Worm (Caenorhabditis elegans) whole organism, L4 larva: ENCODE data around the gene aff-1.

Source experiments
- F26F4.8 ChIP-seq: fragments of 200-800 bp; sonication (Bioruptor generic); conservative IDR thresholded peaks from 2 replicates; pipeline ENCODE4 v1.3.6; 2022; ENCODE audit warnings: missing genetic modification characterization, missing compliant biosample characterization
- F49E8.2 ChIP-seq: sonication (generic microtip); optimal IDR thresholded peaks from 2 replicates; lab custom pipeline; 2016; ENCODE audit warnings: missing compliant biosample characterization, mild to moderate bottlenecking, missing genetic modification characterization, borderline replicate concordance
- aha-1 ChIP-seq: fragments of 150-350 bp; peaks from one replicate; lab custom pipeline; 2014; ENCODE audit warnings: missing biosample characterization, missing genetic modification characterization
- ama-1 ChIP-seq: fragments of 150-350 bp; optimal IDR thresholded peaks from 2 replicates; lab custom pipeline; 2014; ENCODE audit warnings: inconsistent platforms, mixed read lengths
- attf-4 ChIP-seq: sonication (generic microtip); optimal IDR thresholded peaks from 3 replicates; lab custom pipeline; 2017; ENCODE audit warnings: missing biosample characterization, missing genetic modification characterization
- ctbp-1 ChIP-seq: fragments of 200-800 bp; sonication (Bioruptor generic); IDR thresholded peaks from 2 replicates; pipeline ENCODE4 v1.3.6; 2022; ENCODE audit warnings: missing genetic modification reagents, missing genetic modification characterization, missing compliant biosample characterization
- dmd-6 ChIP-seq: fragments of 200-800 bp; sonication (Bioruptor generic); IDR thresholded peaks from 2 replicates; pipeline ENCODE4 v1.3.6; 2022; ENCODE audit warnings: missing genetic modification reagents, missing genetic modification characterization, missing compliant biosample characterization
- duxl-1 ChIP-seq: sonication (generic microtip); optimal IDR thresholded peaks from 2 replicates; lab custom pipeline; 2016; ENCODE audit warnings: mild to moderate bottlenecking, missing genetic modification characterization, moderate library complexity, missing compliant biosample characterization; ENCODE audit not compliant: poor library complexity
- dve-1 ChIP-seq: sonication (generic microtip); optimal IDR thresholded peaks from 2 replicates; lab custom pipeline; 2017; ENCODE audit warnings: antibody characterized with exemption, mild to moderate bottlenecking, missing genetic modification characterization, missing compliant biosample characterization; ENCODE audit not compliant: insufficient read depth
- egl-43 ChIP-seq: fragments of 200-800 bp; sonication (Bioruptor generic); IDR thresholded peaks from 2 replicates; pipeline ENCODE4 v1.3.6; 2022; ENCODE audit warnings: missing genetic modification reagents, missing genetic modification characterization, missing compliant biosample characterization
- hlh-11 ChIP-seq: fragments of 200-800 bp; sonication (Bioruptor generic); optimal IDR thresholded peaks from 2 replicates; lab custom pipeline; 2018; ENCODE audit warnings: mild to moderate bottlenecking, missing genetic modification characterization, missing compliant biosample characterization
- hlh-30 ChIP-seq: sonication (generic microtip); optimal IDR thresholded peaks from 2 replicates; lab custom pipeline; 2017; ENCODE audit warnings: antibody characterized with exemption, mild to moderate bottlenecking, missing genetic modification characterization, missing compliant biosample characterization; ENCODE audit not compliant: insufficient read depth
- jun-1 ChIP-seq: fragments of 150-350 bp; optimal IDR thresholded peaks from 2 replicates; lab custom pipeline; 2014; ENCODE audit warnings: missing biosample characterization, missing genetic modification reagents, missing genetic modification characterization
- lim-7 ChIP-seq: fragments of 200-800 bp; sonication (Bioruptor generic); IDR thresholded peaks from 2 replicates; pipeline ENCODE4 v1.3.6; 2022; ENCODE audit warnings: missing genetic modification characterization, missing compliant biosample characterization
- lin-38 ChIP-seq: fragments of 200-800 bp; sonication (Bioruptor generic); IDR thresholded peaks from 2 replicates; pipeline ENCODE4 v1.3.6; 2022; ENCODE audit warnings: missing genetic modification reagents, missing genetic modification characterization, missing compliant biosample characterization
- lsy-2 ChIP-seq, 2 experiments: fragments of 150-350 bp in 1 of 2; sonication (generic microtip) in 1 of 2; optimal IDR thresholded peaks; 2 replicates each; lab custom pipeline; 2014 to 2017; ENCODE audit warnings: missing biosample characterization in 2 of 2, missing genetic modification characterization in 2 of 2
- madf-5 ChIP-seq, 2 experiments: fragments of 200-800 bp; sonication (Bioruptor generic); IDR thresholded peaks; 2 replicates each; pipeline ENCODE4 v1.3.6; 2022; ENCODE audit warnings: missing compliant biosample characterization in 2 of 2, missing genetic modification characterization in 2 of 2
- mdl-1 ChIP-seq, 2 experiments: fragments of 150-350 bp in 1 of 2; sonication (generic microtip) in 1 of 2; optimal IDR thresholded peaks; 2 replicates each; lab custom pipeline; 2014 to 2017; ENCODE audit warnings: missing biosample characterization in 2 of 2, missing genetic modification characterization in 2 of 2
- mep-1 ChIP-seq: fragments of 150-350 bp; sonication (generic microtip); optimal IDR thresholded peaks from 3 replicates; lab custom pipeline; 2014; ENCODE audit warnings: missing biosample characterization, missing genetic modification characterization
- mes-2 ChIP-seq: sonication (generic microtip); optimal IDR thresholded peaks from 2 replicates; lab custom pipeline; 2016; ENCODE audit warnings: missing genotype, mild to moderate bottlenecking, missing genetic modification characterization, missing compliant biosample characterization; ENCODE audit not compliant: poor library complexity, severe bottlenecking
- mxl-3 ChIP-seq: fragments of 200-800 bp; sonication (Bioruptor generic); optimal IDR thresholded peaks from 2 replicates; lab custom pipeline; 2018; ENCODE audit warnings: mild to moderate bottlenecking, missing genetic modification characterization, missing compliant biosample characterization
- nhr-10 ChIP-seq: fragments of 150-350 bp; optimal IDR thresholded peaks from 2 replicates; lab custom pipeline; 2014; ENCODE audit warnings: missing biosample characterization, missing genetic modification characterization
- nhr-102 ChIP-seq: sonication (generic microtip); optimal IDR thresholded peaks from 2 replicates; lab custom pipeline; 2016; ENCODE audit warnings: mild to moderate bottlenecking, missing genetic modification characterization, moderate library complexity, missing compliant biosample characterization
- nhr-28 ChIP-seq: fragments of 150-350 bp; optimal IDR thresholded peaks from 2 replicates; lab custom pipeline; 2014; ENCODE audit warnings: missing biosample characterization, missing genetic modification characterization
- nhr-41 ChIP-seq: fragments of 200-800 bp; sonication (Bioruptor generic); IDR thresholded peaks from 2 replicates; pipeline ENCODE4 v1.3.6; 2022; ENCODE audit warnings: missing genetic modification reagents, missing genetic modification characterization, missing compliant biosample characterization
- nhr-42 ChIP-seq: fragments of 200-800 bp; sonication (Bioruptor generic); IDR thresholded peaks from 2 replicates; pipeline ENCODE4 v1.3.6; 2022; ENCODE audit warnings: missing genetic modification characterization, missing compliant biosample characterization
- nhr-6 ChIP-seq: fragments of 150-350 bp; optimal IDR thresholded peaks from 2 replicates; lab custom pipeline; 2014; ENCODE audit warnings: missing biosample characterization, missing genetic modification characterization
- pha-4 ChIP-seq, 2 experiments: fragments of 150-350 bp in 1 of 2; fragments of 200-800 bp in 1 of 2; sonication (Bioruptor generic) in 1 of 2; IDR thresholded peaks in 1 of 2; optimal IDR thresholded peaks in 1 of 2; 2 replicates each; pipeline versions ENCODE4 v1.3.6 to Lab custom; 2014 to 2022; ENCODE audit warnings: missing genetic modification characterization in 2 of 2, missing genetic modification reagents in 2 of 2, missing biosample characterization in 1 of 2, missing compliant biosample characterization in 1 of 2
- skn-1 ChIP-seq: fragments of 150-350 bp; optimal IDR thresholded peaks from 2 replicates; lab custom pipeline; 2014; ENCODE audit warnings: missing biosample characterization, missing genetic modification characterization
- tag-97 ChIP-seq: fragments of 200-800 bp; sonication (Bioruptor generic); IDR thresholded peaks from 2 replicates; pipeline ENCODE4 v1.3.6; 2022; ENCODE audit warnings: missing genetic modification characterization, missing compliant biosample characterization
- tra-1 ChIP-seq: fragments of 200-800 bp; sonication (Bioruptor generic); IDR thresholded peaks from 2 replicates; pipeline ENCODE4 v1.3.6; 2022; ENCODE audit warnings: missing genetic modification reagents, missing genetic modification characterization, missing compliant biosample characterization
- unc-62 ChIP-seq, 3 experiments: fragments of 150-350 bp in 1 of 3; sonication (generic microtip); optimal IDR thresholded peaks in 2 of 3; peaks in 1 of 3; 1 replicate in 1 of 3; 2 replicates in 2 of 3; lab custom pipeline; 2014 to 2017; ENCODE audit warnings: missing biosample characterization in 3 of 3, missing genetic modification characterization in 3 of 3, missing genetic modification reagents in 3 of 3, missing genotype in 1 of 3
- vab-7 ChIP-seq: fragments of 200-800 bp; sonication (Bioruptor generic); IDR thresholded peaks from 2 replicates; pipeline ENCODE4 v1.3.6; 2022; ENCODE audit warnings: missing genetic modification reagents, missing genetic modification characterization, missing compliant biosample characterization
- zfp-3 ChIP-seq: fragments of 200-800 bp; sonication (Bioruptor generic); conservative IDR thresholded peaks from 2 replicates; pipeline ENCODE4 v1.3.6; 2022; ENCODE audit warnings: missing genetic modification reagents, missing genetic modification characterization, missing compliant biosample characterization
- ztf-7 ChIP-seq: fragments of 150-350 bp; optimal IDR thresholded peaks from 2 replicates; lab custom pipeline; 2014; ENCODE audit warnings: missing biosample characterization, missing genetic modification characterization

aff-1 gene

DNA sequence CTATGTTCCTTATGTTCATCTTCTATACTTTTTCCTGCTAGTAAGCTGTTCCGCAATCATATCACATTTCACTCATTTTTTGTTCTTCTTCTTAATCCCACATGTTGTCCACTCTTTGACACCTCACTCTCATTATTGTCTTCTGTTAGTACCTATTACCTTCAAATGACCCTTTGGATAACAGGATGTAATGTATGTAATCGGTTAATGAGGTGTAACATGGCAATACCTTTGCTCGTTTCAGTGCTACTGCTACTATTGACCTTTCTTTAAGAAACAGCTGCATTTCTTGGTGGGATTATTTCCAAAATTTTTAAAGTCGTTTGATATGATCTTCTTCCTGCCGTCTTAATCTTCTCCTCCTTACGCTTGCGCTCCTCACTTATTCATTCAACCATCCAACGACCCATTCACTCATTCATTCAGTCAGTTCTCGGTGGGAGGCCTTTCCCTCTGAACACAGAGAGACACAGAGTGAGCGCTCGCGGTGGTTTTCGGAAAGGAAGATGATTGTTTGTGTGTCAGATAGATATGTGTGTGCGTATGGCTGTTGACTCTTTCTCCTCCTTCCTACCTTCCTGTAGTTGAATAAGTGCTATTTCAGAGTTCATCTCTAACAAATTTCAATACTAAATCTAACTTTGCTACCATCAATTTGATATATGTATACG lies 31.9 kb downstream of the aff-1 start (continued):
- TF ChIP-seq nhr-28 (tag; lab: Kevin White, UChicago) (peak; percentile 19), duxl-1 (tag; lab: Kevin White, UChicago) (no peak), zfp-3 (GFP tag; lab: Robert Waterston, UW) (no peak), hlh-30 (tag; lab: Kevin White, UChicago) (no peak), vab-7 (GFP tag; lab: Robert Waterston, UW) (no peak), nhr-102 (tag; lab: Kevin White, UChicago) (no peak), attf-4 (tag; lab: Kevin White, UChicago) (no peak), ctbp-1 (GFP tag; lab: Robert Waterston, UW) (no peak), nhr-42 (GFP tag; lab: Robert Waterston, UW) (no peak), lsy-2 (tag; optimal IDR thresholded peaks at IDR 0.05; lab: Kevin White, UChicago) (no peak), unc-62 (GFP tag; optimal IDR thresholded peaks at IDR 0.05 in 1 of 2; lab: Kevin White, UChicago) (peak in 1 of 2 experiments; percentile 16), unc-62 (tag; optimal IDR thresholded peaks at IDR 0.05; lab: Kevin White, UChicago) (no peak), ztf-7 (tag; lab: Kevin White, UChicago) (no peak), lim-7 (GFP tag; lab: Robert Waterston, UW) (no peak), nhr-6 (tag; lab: Kevin White, UChicago) (no peak), nhr-41 (no peak), egl-43 (no peak)

DNA sequence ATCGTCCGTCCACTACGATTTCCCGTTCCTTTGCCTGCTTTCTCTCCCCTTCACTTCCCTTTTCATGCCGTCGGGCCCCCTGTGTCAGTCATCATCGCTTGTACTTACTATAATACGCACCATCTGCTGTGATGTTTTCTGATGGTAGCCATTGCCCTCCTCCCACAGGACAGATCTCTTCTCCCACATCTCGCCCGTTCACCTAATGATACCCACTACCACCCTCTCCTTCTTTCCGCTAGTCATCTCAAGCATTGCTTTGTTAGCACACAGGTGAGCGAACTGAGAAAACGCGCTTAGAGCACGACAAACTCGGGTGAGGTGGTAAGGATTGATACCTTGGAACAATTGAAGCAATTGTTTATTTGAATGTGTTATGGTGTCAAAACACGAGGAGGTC lies 32.6 kb downstream of the aff-1 start:
- TF ChIP-seq aha-1 (tag; lab: Kevin White, UChicago) (peak; percentile 8), tra-1 (no peak), mes-2 (tag; lab: Kevin White, UChicago) (peak; percentile 20)

DNA sequence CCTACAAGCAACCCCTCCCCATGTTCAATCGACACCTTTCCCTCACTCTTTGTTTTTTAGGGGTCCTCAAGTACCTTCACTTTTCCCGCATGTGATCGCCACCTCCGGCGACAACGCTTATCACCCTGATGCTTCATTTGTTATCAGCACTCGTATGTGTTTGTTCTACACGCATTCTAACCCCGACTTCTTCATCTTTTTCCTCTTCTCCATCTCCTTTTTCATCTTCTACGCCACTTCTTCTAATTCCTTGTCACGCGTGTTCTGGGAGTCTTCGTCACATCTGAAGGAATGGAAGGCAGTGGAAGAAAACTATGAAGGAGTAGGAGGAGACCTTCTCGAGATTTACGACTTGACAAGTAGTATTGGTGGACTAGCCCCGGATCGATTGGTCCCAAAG lies 33.5 kb downstream of the aff-1 start:
- TF ChIP-seq dmd-6: no peak
- TF ChIP-seq aha-1 (tag; lab: Kevin White, UChicago): peak; percentile 92
- TF ChIP-seq F49E8.2 (tag; lab: Kevin White, UChicago): no peak
- no peak for TF ChIP-seq pha-4 (GFP tag; IDR thresholded peaks at IDR 0.05; lab: Robert Waterston, UW)
- no peak for TF ChIP-seq pha-4 (tag; optimal IDR thresholded peaks at IDR 0.05; lab: Kevin White, UChicago)
- TF ChIP-seq jun-1: no peak
- peak; percentile 51 for TF ChIP-seq hlh-11 (tag; lab: Kevin White, UChicago)
- TF ChIP-seq dve-1 (tag; lab: Kevin White, UChicago): peak; percentile 22
- no peak for TF ChIP-seq tag-97 (GFP tag; lab: Robert Waterston, UW)
- TF ChIP-seq lim-7 (GFP tag; lab: Robert Waterston, UW): no peak
- no peak for TF ChIP-seq nhr-10 (tag; lab: Kevin White, UChicago)
- TF ChIP-seq hlh-30 (tag; lab: Kevin White, UChicago): peak; percentile 83
- TF ChIP-seq tra-1: no peak
- no peak for TF ChIP-seq madf-5 (GFP tag; IDR thresholded peaks at IDR 0.05; lab: Robert Waterston, UW)
- TF ChIP-seq lin-38 (GFP tag; lab: Robert Waterston, UW): no peak
- TF ChIP-seq mxl-3: peak; percentile 49
- TF ChIP-seq mep-1 (tag; lab: Kevin White, UChicago): peak; percentile 6
- peak in 1 of 2 experiments; percentile 99 for TF ChIP-seq unc-62 (GFP tag; optimal IDR thresholded peaks at IDR 0.05 in 1 of 2; lab: Kevin White, UChicago)
- TF ChIP-seq unc-62 (tag; optimal IDR thresholded peaks at IDR 0.05; lab: Kevin White, UChicago): no peak
- TF ChIP-seq nhr-28 (tag; lab: Kevin White, UChicago): peak; percentile 38
- TF ChIP-seq mdl-1 (tag; optimal IDR thresholded peaks at IDR 0.05; lab: Kevin White, UChicago): peak in 1 of 2 experiments; percentile 32
- no peak for TF ChIP-seq F26F4.8
- no peak for TF ChIP-seq skn-1 (tag; lab: Kevin White, UChicago)
- no peak for TF ChIP-seq ama-1 (lab: Kevin White, UChicago)
